Worm (Caenorhabditis elegans) whole organism, young adult: ENCODE measurements around the gene piki-1.
A peak's percentile ranks its signal among the peaks of the same experiment; 100 is the strongest.

Experiments used
- B0261.1 ChIP-seq: sonication (generic microtip); optimal IDR thresholded peaks from 2 replicates; lab custom pipeline; 2016; ENCODE audit warnings: mild to moderate bottlenecking, missing genetic modification characterization, moderate library complexity, missing compliant biosample characterization
- C06A6.2 ChIP-seq: fragments of 200-800 bp; sonication (Bioruptor generic); conservative IDR thresholded peaks from 2 replicates; pipeline ENCODE4 v1.3.6; 2022; ENCODE audit warnings: missing genetic modification characterization, missing compliant biosample characterization
- D2030.7 ChIP-seq: fragments of 200-800 bp; sonication (Bioruptor generic); IDR thresholded peaks from 2 replicates; pipeline ENCODE4 v1.3.6; 2022; ENCODE audit warnings: missing genetic modification reagents, missing genetic modification characterization, missing compliant biosample characterization
- F23B12.7 ChIP-seq: sonication (generic microtip); optimal IDR thresholded peaks from 2 replicates; lab custom pipeline; 2017; ENCODE audit warnings: missing genetic modification characterization, mild to moderate bottlenecking, missing compliant biosample characterization, antibody characterized with exemption, moderate library complexity; ENCODE audit not compliant: insufficient read depth
- F49E8.2 ChIP-seq: sonication (generic microtip); optimal IDR thresholded peaks from 3 replicates; lab custom pipeline; 2017; ENCODE audit warnings: missing genetic modification characterization, mild to moderate bottlenecking, missing compliant biosample characterization, antibody characterized with exemption, moderate library complexity; ENCODE audit not compliant: insufficient read depth
- F52B5.7 ChIP-seq: sonication (generic microtip); optimal IDR thresholded peaks from 2 replicates; lab custom pipeline; 2016; ENCODE audit warnings: mild to moderate bottlenecking, missing genetic modification characterization, missing compliant biosample characterization
- F55B11.4 ChIP-seq: sonication (generic microtip); optimal IDR thresholded peaks from 2 replicates; lab custom pipeline; 2016; ENCODE audit warnings: missing compliant biosample characterization, missing genetic modification characterization, borderline replicate concordance; ENCODE audit not compliant: insufficient read depth
- F57A8.1 ChIP-seq: fragments of 200-800 bp; sonication (Bioruptor generic); optimal IDR thresholded peaks from 2 replicates; lab custom pipeline; 2018; ENCODE audit warnings: mild to moderate bottlenecking, missing genetic modification characterization, moderate library complexity, missing compliant biosample characterization
- Y53F4B.3 ChIP-seq: fragments of 200-800 bp; sonication (Bioruptor generic); IDR thresholded peaks from 2 replicates; pipeline ENCODE4 v1.3.6; 2022; ENCODE audit warnings: missing genetic modification reagents, missing genetic modification characterization, missing compliant biosample characterization
- Y56A3A.18 ChIP-seq: fragments of 200-800 bp; sonication (Bioruptor generic); IDR thresholded peaks from 2 replicates; pipeline ENCODE4 v1.3.6; 2022; ENCODE audit warnings: missing genetic modification reagents, missing genetic modification characterization, missing compliant biosample characterization
- Y67H2A.10 ChIP-seq: fragments of 200-800 bp; sonication (Bioruptor generic); conservative IDR thresholded peaks from 2 replicates; pipeline ENCODE4 v1.3.6; 2022; ENCODE audit warnings: missing genetic modification reagents, missing genetic modification characterization, missing compliant biosample characterization
- akir-1 ChIP-seq: fragments of 200-800 bp; sonication (Bioruptor generic); optimal IDR thresholded peaks from 2 replicates; lab custom pipeline; 2018; ENCODE audit warnings: mild to moderate bottlenecking, missing genetic modification characterization, moderate library complexity, missing compliant biosample characterization
- bed-1 ChIP-seq: fragments of 200-800 bp; sonication (Bioruptor generic); IDR thresholded peaks from 2 replicates; pipeline ENCODE4 v1.3.6; 2022; ENCODE audit warnings: missing genetic modification reagents, missing genetic modification characterization, missing compliant biosample characterization
- ccch-3 ChIP-seq: fragments of 200-800 bp; sonication (Bioruptor generic); optimal IDR thresholded peaks from 2 replicates; lab custom pipeline; 2018; ENCODE audit warnings: mild to moderate bottlenecking, missing genetic modification characterization, missing compliant biosample characterization
- cebp-1 ChIP-seq, 2 experiments: fragments of 200-800 bp in 1 of 2; sonication (Bioruptor generic) in 1 of 2; sonication (generic microtip) in 1 of 2; IDR thresholded peaks in 1 of 2; optimal IDR thresholded peaks in 1 of 2; 2 replicates each; pipeline versions ENCODE4 v1.3.6 to Lab custom; 2017 to 2022; ENCODE audit warnings: missing compliant biosample characterization in 2 of 2, missing genetic modification characterization in 2 of 2, mild to moderate bottlenecking in 1 of 2, missing genetic modification reagents in 1 of 2, moderate library complexity in 1 of 2
- ceh-100 ChIP-seq: fragments of 200-800 bp; sonication (Bioruptor generic); IDR thresholded peaks from 2 replicates; pipeline ENCODE4 v1.3.6; 2022; ENCODE audit warnings: missing genetic modification reagents, missing genetic modification characterization, missing compliant biosample characterization
- ceh-27 ChIP-seq: fragments of 200-800 bp; sonication (Bioruptor generic); optimal IDR thresholded peaks from 2 replicates; lab custom pipeline; 2018; ENCODE audit warnings: mild to moderate bottlenecking, missing genetic modification characterization, moderate library complexity, missing compliant biosample characterization
- ceh-91 ChIP-seq: fragments of 200-800 bp; sonication (Bioruptor generic); IDR thresholded peaks from 2 replicates; pipeline ENCODE4 v1.3.6; 2022; ENCODE audit warnings: missing genetic modification reagents, missing genetic modification characterization, missing compliant biosample characterization
- die-1 ChIP-seq: sonication (generic microtip); optimal IDR thresholded peaks from 2 replicates; lab custom pipeline; 2016; ENCODE audit warnings: missing genotype, mild to moderate bottlenecking, missing genetic modification characterization, missing compliant biosample characterization
- egl-18 ChIP-seq: fragments of 200-800 bp; sonication (Bioruptor generic); IDR thresholded peaks from 2 replicates; pipeline ENCODE4 v1.3.6; 2022; ENCODE audit warnings: missing genetic modification reagents, missing genetic modification characterization, missing compliant biosample characterization
- egrh-3 ChIP-seq: fragments of 200-800 bp; sonication (Bioruptor generic); IDR thresholded peaks from 2 replicates; pipeline ENCODE4 v1.3.6; 2022; ENCODE audit warnings: missing genetic modification reagents, missing genetic modification characterization, missing compliant biosample characterization
- ets-4 ChIP-seq: fragments of 200-800 bp; sonication (Bioruptor generic); optimal IDR thresholded peaks from 2 replicates; lab custom pipeline; 2018; ENCODE audit warnings: mild to moderate bottlenecking, missing genetic modification characterization, missing compliant biosample characterization
- him-1 ChIP-seq: sonication (generic microtip); optimal IDR thresholded peaks from 2 replicates; lab custom pipeline; 2016; ENCODE audit warnings: missing genotype, missing genetic modification reagents, missing genetic modification characterization, missing compliant biosample characterization
- hlh-12 ChIP-seq: sonication (generic microtip); optimal IDR thresholded peaks from 2 replicates; lab custom pipeline; 2016; ENCODE audit warnings: missing genetic modification characterization, missing compliant biosample characterization
- hlh-26 ChIP-seq: fragments of 200-800 bp; sonication (Bioruptor generic); conservative IDR thresholded peaks from 2 replicates; pipeline ENCODE4 v1.3.6; 2022; ENCODE audit warnings: missing genetic modification reagents, missing genetic modification characterization, missing compliant biosample characterization
- hmg-20 ChIP-seq: fragments of 200-800 bp; sonication (Bioruptor generic); IDR thresholded peaks from 2 replicates; pipeline ENCODE4 v1.3.6; 2022; ENCODE audit warnings: missing genetic modification reagents, missing genetic modification characterization, missing compliant biosample characterization
- lin-40 ChIP-seq: sonication (generic microtip); optimal IDR thresholded peaks from 2 replicates; lab custom pipeline; 2016; ENCODE audit warnings: missing genetic modification characterization, mild to moderate bottlenecking, missing compliant biosample characterization, missing genotype, missing genetic modification reagents
- lsl-1 ChIP-seq: fragments of 200-800 bp; sonication (Bioruptor generic); optimal IDR thresholded peaks from 2 replicates; lab custom pipeline; 2018; ENCODE audit warnings: mild to moderate bottlenecking, missing genetic modification characterization, moderate library complexity, missing compliant biosample characterization
- madf-10 ChIP-seq: sonication (generic microtip); optimal IDR thresholded peaks from 2 replicates; lab custom pipeline; 2016; ENCODE audit warnings: mild to moderate bottlenecking, missing genetic modification characterization, missing compliant biosample characterization
- madf-6 ChIP-seq: fragments of 200-800 bp; sonication (Bioruptor generic); IDR thresholded peaks from 2 replicates; pipeline ENCODE4 v1.3.6; 2022; ENCODE audit warnings: missing genetic modification reagents, missing genetic modification characterization, missing compliant biosample characterization
- nfyb-1 ChIP-seq: fragments of 200-800 bp; sonication (Bioruptor generic); IDR thresholded peaks from 2 replicates; pipeline ENCODE4 v1.3.6; 2022; ENCODE audit warnings: missing genetic modification reagents, missing genetic modification characterization, missing compliant biosample characterization
- nhr-120 ChIP-seq: fragments of 200-800 bp; sonication (Bioruptor generic); IDR thresholded peaks from 2 replicates; pipeline ENCODE4 v1.3.6; 2022; ENCODE audit warnings: missing genetic modification characterization, missing compliant biosample characterization
- nhr-90 ChIP-seq: sonication (generic microtip); optimal IDR thresholded peaks from 2 replicates; lab custom pipeline; 2016; ENCODE audit warnings: missing genotype, mild to moderate bottlenecking, missing genetic modification characterization, missing compliant biosample characterization
- pha-4 ChIP-seq: fragments of 150-350 bp; sonication (generic microtip); optimal IDR thresholded peaks from 2 replicates; lab custom pipeline; 2014; ENCODE audit warnings: missing biosample characterization, missing genetic modification reagents, missing genetic modification characterization
- rpc-1 ChIP-seq, 2 experiments: fragments of 150-350 bp in 1 of 2; sonication (generic microtip) in 1 of 2; optimal IDR thresholded peaks; 2 replicates each; lab custom pipeline; 2014 to 2018; ENCODE audit warnings: missing biosample characterization in 1 of 2, missing genetic modification characterization in 1 of 2, missing genetic modification reagents in 1 of 2, missing genotype in 1 of 2
- snpc-1.1 ChIP-seq: sonication (generic microtip); optimal IDR thresholded peaks from 2 replicates; lab custom pipeline; 2017; ENCODE audit warnings: missing genetic modification characterization, mild to moderate bottlenecking, missing compliant biosample characterization, antibody characterized with exemption, moderate library complexity, missing genotype, missing genetic modification reagents; ENCODE audit not compliant: insufficient read depth
- snpc-1.3 ChIP-seq: sonication (generic microtip); optimal IDR thresholded peaks from 2 replicates; lab custom pipeline; 2017; ENCODE audit warnings: missing genetic modification characterization, mild to moderate bottlenecking, missing compliant biosample characterization, antibody characterized with exemption, moderate library complexity, missing genotype, missing genetic modification reagents; ENCODE audit not compliant: insufficient read depth
- sptf-2 ChIP-seq: fragments of 200-800 bp; sonication (Bioruptor generic); optimal IDR thresholded peaks from 2 replicates; lab custom pipeline; 2018; ENCODE audit warnings: mild to moderate bottlenecking, missing genetic modification characterization, missing compliant biosample characterization
- tbx-9 ChIP-seq: sonication (generic microtip); optimal IDR thresholded peaks from 2 replicates; lab custom pipeline; 2016; ENCODE audit warnings: borderline replicate concordance, missing genetic modification characterization, inconsistent platforms, missing compliant biosample characterization
- unc-130 ChIP-seq: sonication (generic microtip); optimal IDR thresholded peaks from 2 replicates; lab custom pipeline; 2016; ENCODE audit warnings: missing genetic modification reagents, missing genetic modification characterization, missing compliant biosample characterization
- xnd-1 ChIP-seq: sonication (generic microtip); optimal IDR thresholded peaks from 2 replicates; lab custom pipeline; 2016; ENCODE audit warnings: missing genotype, missing genetic modification reagents, missing genetic modification characterization, missing compliant biosample characterization
- zim-3 ChIP-seq: sonication (generic microtip); optimal IDR thresholded peaks from 2 replicates; lab custom pipeline; 2017; ENCODE audit warnings: mild to moderate bottlenecking, missing genetic modification characterization, moderate library complexity, missing compliant biosample characterization
- ztf-18 ChIP-seq: sonication (generic microtip); optimal IDR thresholded peaks from 2 replicates; lab custom pipeline; 2016; ENCODE audit warnings: missing genotype, mild to moderate bottlenecking, missing genetic modification characterization, missing compliant biosample characterization
- ztf-22 ChIP-seq: fragments of 200-800 bp; sonication (Bioruptor generic); optimal IDR thresholded peaks from 2 replicates; lab custom pipeline; 2018; ENCODE audit warnings: mild to moderate bottlenecking, missing genetic modification characterization, moderate library complexity, missing compliant biosample characterization
- ztf-26 ChIP-seq: sonication (generic microtip); optimal IDR thresholded peaks from 2 replicates; lab custom pipeline; 2017; ENCODE audit warnings: missing genetic modification characterization, missing compliant biosample characterization
- ztf-6 ChIP-seq: fragments of 200-800 bp; sonication (Bioruptor generic); IDR thresholded peaks from 2 replicates; pipeline ENCODE4 v1.3.6; 2022; ENCODE audit warnings: missing genetic modification reagents, missing genetic modification characterization, missing compliant biosample characterization

piki-1 gene

DNA sequence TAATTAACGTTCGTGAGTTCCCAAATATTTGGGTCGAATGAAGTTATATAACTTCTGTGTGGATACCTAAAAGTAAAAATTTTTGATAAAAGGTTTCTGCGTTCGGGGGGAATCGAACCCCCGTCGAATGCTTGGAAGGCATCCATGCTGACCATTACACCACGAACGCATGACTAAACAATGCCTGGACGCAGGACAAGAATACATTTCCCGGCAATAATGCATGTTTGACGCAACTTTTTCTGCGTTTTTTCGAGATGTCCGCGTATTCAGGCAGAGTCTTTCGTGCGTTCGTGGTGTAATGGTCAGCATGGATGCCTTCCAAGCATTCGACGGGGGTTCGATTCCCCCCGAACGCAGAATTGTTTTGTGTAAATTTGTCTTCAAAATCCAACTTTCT is 45.5 kb downstream of the piki-1 start (continued):
- TF ChIP-seq nfyb-1 (GFP tag; lab: Robert Waterston, UW): no peak; the same call in 1 of the 2 replicates
- TF ChIP-seq zim-3 (tag; lab: Kevin White, UChicago): peak; percentile 83
- no peak for TF ChIP-seq xnd-1 (tag; lab: Kevin White, UChicago)
- TF ChIP-seq pha-4: no peak
- TF ChIP-seq ztf-18 (tag; lab: Kevin White, UChicago): peak; percentile 79
- TF ChIP-seq hlh-12 (tag; lab: Kevin White, UChicago): peak; percentile 3
- peak; percentile 74 for TF ChIP-seq snpc-1.1 (tag; lab: Kevin White, UChicago)
- TF ChIP-seq ztf-26 (tag; lab: Kevin White, UChicago): peak; percentile 71
- peak; percentile 99 for TF ChIP-seq rpc-1 (optimal IDR thresholded peaks at IDR 0.05; lab: Kevin White, UChicago)
- peak; percentile 99 for TF ChIP-seq rpc-1 (tag; optimal IDR thresholded peaks at IDR 0.05; lab: Kevin White, UChicago)
- TF ChIP-seq F49E8.2 (tag; lab: Kevin White, UChicago): no peak
- TF ChIP-seq him-1: peak; percentile 98
- TF ChIP-seq cebp-1 (GFP tag; IDR thresholded peaks at IDR 0.05; lab: Robert Waterston, UW): peak; percentile 61
- no peak for TF ChIP-seq cebp-1 (tag; optimal IDR thresholded peaks at IDR 0.05; lab: Kevin White, UChicago)
- TF ChIP-seq B0261.1 (tag; lab: Kevin White, UChicago): peak; percentile 98
- TF ChIP-seq nhr-90 (tag; lab: Kevin White, UChicago): peak; percentile 89
- TF ChIP-seq Y67H2A.10: 0 out of 2 replicates have a peak, but pooled peaks have one; percentile 15
- no peak for TF ChIP-seq tbx-9 (tag; lab: Kevin White, UChicago)
- TF ChIP-seq hmg-20 (GFP tag; lab: Robert Waterston, UW): peak; percentile 86
- TF ChIP-seq C06A6.2 (GFP tag; lab: Robert Waterston, UW): peak; percentile 70
- no peak for TF ChIP-seq F55B11.4 (tag; lab: Kevin White, UChicago)
- TF ChIP-seq ztf-6 (GFP tag; lab: Robert Waterston, UW): peak; percentile 63; the same call in 1 of the 2 replicates
- peak; percentile 19 for TF ChIP-seq ztf-22
- TF ChIP-seq ceh-91: no peak
- TF ChIP-seq F57A8.1 (GFP tag; lab: Kevin White, UChicago): peak; percentile 3
- peak; percentile 40 for TF ChIP-seq ets-4
- peak; percentile 67 for TF ChIP-seq ceh-100
- peak; percentile 85 for TF ChIP-seq D2030.7 (GFP tag; lab: Robert Waterston, UW)
- TF ChIP-seq nhr-120 (GFP tag; lab: Robert Waterston, UW): peak; percentile 93
- peak; percentile 89; the same call in 1 of the 2 replicates for TF ChIP-seq bed-1 (GFP tag; lab: Robert Waterston, UW)
- peak; percentile 68 for TF ChIP-seq snpc-1.3 (tag; lab: Kevin White, UChicago)
- peak; percentile 93 for TF ChIP-seq F23B12.7
- no peak for TF ChIP-seq lsl-1
- TF ChIP-seq egrh-3 (GFP tag; lab: Robert Waterston, UW): peak; percentile 32; the same call in 1 of the 2 replicates
- peak; percentile 29 for TF ChIP-seq unc-130 (GFP tag; lab: Kevin White, UChicago)
- TF ChIP-seq sptf-2: no peak
- TF ChIP-seq Y53F4B.3 (GFP tag; lab: Robert Waterston, UW): peak; percentile 66; the same call in 1 of the 2 replicates
- peak; percentile 86 for TF ChIP-seq madf-10 (tag; lab: Kevin White, UChicago)
- peak; percentile 51; the same call in 1 of the 2 replicates for TF ChIP-seq egl-18 (GFP tag; lab: Robert Waterston, UW)
- TF ChIP-seq ceh-27: peak; percentile 65
- no peak for TF ChIP-seq hlh-26 (GFP tag; lab: Robert Waterston, UW)
- peak; percentile 59; the same call in 1 of the 2 replicates for TF ChIP-seq madf-6
- TF ChIP-seq die-1: peak; percentile 94
- TF ChIP-seq Y56A3A.18 (GFP tag; lab: Robert Waterston, UW): peak; percentile 95
- TF ChIP-seq lin-40 (tag; lab: Kevin White, UChicago): peak; percentile 84
- TF ChIP-seq F52B5.7 (tag; lab: Kevin White, UChicago): peak; percentile 90
- TF ChIP-seq akir-1: peak; percentile 46
- TF ChIP-seq ccch-3: no peak
